Worm (Caenorhabditis elegans): ENCODE data around the gene F54F2.14.

The F54F2.14 gene

ce11 chrIII:8784500-8784899 lies 6.8 kb upstream of the F54F2.14 start:
- TF ChIP-seq lsy-2 (tag; optimal IDR thresholded peaks at IDR 0.05) = no peak
- no peak for TF ChIP-seq ama-1 (optimal IDR thresholded peaks at IDR 0.05)
- no peak for TF ChIP-seq zfp-2 (tag; optimal IDR thresholded peaks at IDR 0.05)
- TF ChIP-seq fos-1 (tag; optimal IDR thresholded peaks at IDR 0.05) = no peak
- TF ChIP-seq unc-130 (GFP tag; optimal IDR thresholded peaks at IDR 0.05) = no peak
- TF ChIP-seq rbr-2 (tag; optimal IDR thresholded peaks at IDR 0.05) = no peak
- TF ChIP-seq nhr-25 (tag; optimal IDR thresholded peaks at IDR 0.05; ENCODE audit: borderline replicate concordance, insufficient read depth) = no peak

ce11 chrIII:8785426-8785825 lies 5.9 kb upstream of the F54F2.14 start:
- TF ChIP-seq gei-8 (GFP tag; optimal IDR thresholded peaks at IDR 0.05) (peak; percentile 78), spr-3 (GFP tag; optimal IDR thresholded peaks at IDR 0.05) (no peak), F44E2.7 (GFP tag; IDR thresholded peaks at IDR 0.05) (peak; percentile 64; the same call in 1 of the 2 replicates), nhr-48 (tag; optimal IDR thresholded peaks at IDR 0.05) (no peak), hmg-1.1 (GFP tag; IDR thresholded peaks at IDR 0.05) (peak; percentile 56), ceh-20 (GFP tag; IDR thresholded peaks at IDR 0.05) (peak; percentile 76; the same call in 1 of the 2 replicates), zag-1 (tag; optimal IDR thresholded peaks at IDR 0.05) (no peak), snpc-4 (tag; optimal IDR thresholded peaks at IDR 0.05) (no peak), vab-7 (GFP tag; IDR thresholded peaks at IDR 0.05) (0 out of 2 replicates have a peak, but pooled peaks have one; percentile 10), duxl-1 (tag; optimal IDR thresholded peaks at IDR 0.05; ENCODE audit: poor library complexity) (peak; percentile 22), nhr-11 (tag; optimal IDR thresholded peaks at IDR 0.05) (peak; percentile 64), tra-1 (GFP tag; IDR thresholded peaks at IDR 0.05) (0 out of 2 replicates have a peak, but pooled peaks have one; percentile 33), rbr-2 (tag; optimal IDR thresholded peaks at IDR 0.05) (peak; percentile 38), mxl-3 (GFP tag; optimal IDR thresholded peaks at IDR 0.05) (peak; percentile 47), nhr-28 (tag; optimal IDR thresholded peaks at IDR 0.05) (peak; percentile 78), dmd-8 (GFP tag; IDR thresholded peaks at IDR 0.05) (no peak), hlh-30 (tag; optimal IDR thresholded peaks at IDR 0.05; ENCODE audit: insufficient read depth) (peak; percentile 92), egl-43 (GFP tag; IDR thresholded peaks at IDR 0.05) (0 out of 2 replicates have a peak, but pooled peaks have one; percentile 62), hlh-11 (tag; optimal IDR thresholded peaks at IDR 0.05) (peak; percentile 86), fos-1 (tag; optimal IDR thresholded peaks at IDR 0.05) (no peak), snpc-1.2 (GFP tag; IDR thresholded peaks at IDR 0.05) (no peak), dpl-1 (GFP tag; optimal IDR thresholded peaks at IDR 0.05) (peak; percentile 31), nhr-77 (tag; optimal IDR thresholded peaks at IDR 0.05) (peak; percentile 78), mdl-1 (tag; optimal IDR thresholded peaks at IDR 0.05) (peak; percentile 2 to 95), aha-1 (tag) (peak; percentile 96), lsy-2 (tag; optimal IDR thresholded peaks at IDR 0.05) (peak in 1 of 2 experiments; percentile 63), mep-1 (tag; optimal IDR thresholded peaks at IDR 0.05) (peak; percentile 56), mes-2 (tag; optimal IDR thresholded peaks at IDR 0.05; ENCODE audit: poor library complexity, severe bottlenecking) (peak; percentile 29), saeg-2 (GFP tag; IDR thresholded peaks at IDR 0.05) (peak; percentile 75), hif-1 (tag; optimal IDR thresholded peaks at IDR 0.05) (peak in 1 of 2 experiments; percentile 48), nhr-237 (tag; optimal IDR thresholded peaks at IDR 0.05) (no peak), dve-1 (tag; optimal IDR thresholded peaks at IDR 0.05; ENCODE audit: insufficient read depth) (peak; percentile 63), nhr-25 (tag; optimal IDR thresholded peaks at IDR 0.05; ENCODE audit: borderline replicate concordance, insufficient read depth) (no peak), dmd-6 (GFP tag; IDR thresholded peaks at IDR 0.05) (peak; percentile 81), unc-62 (GFP tag; optimal IDR thresholded peaks at IDR 0.05 in 1 of 2) (peak in 1 of 2 experiments; percentile 62), unc-62 (tag; optimal IDR thresholded peaks at IDR 0.05) (no peak)
